Fruit fly (Drosophila melanogaster): ENCODE data around the gene SMC1.
A peak's percentile ranks its signal among the peaks of the same experiment; 100 is the strongest.

The SMC1 gene

dm6 chr3R:24105312-24105902 is 47.3 kb downstream of the SMC1 start, which contains the start of gene Syx1A (continued):
- TF ChIP-seq lz (GFP tag; optimal IDR thresholded peaks at IDR 0.05) (no peak), ss (GFP tag; optimal IDR thresholded peaks at IDR 0.05) (peak; percentile 18 to 34), Eip78C (GFP tag) (peak; percentile 23), fd59A (GFP tag; optimal IDR thresholded peaks at IDR 0.05) (no peak), Gug (GFP tag; IDR thresholded peaks at IDR 0.05) (no peak), CG3919 (GFP tag; optimal IDR thresholded peaks at IDR 0.05) (peak; percentile 27), CG15336 (GFP tag; IDR thresholded peaks at IDR 0.05) (no peak), fd85E (GFP tag; optimal IDR thresholded peaks at IDR 0.05) (peak; percentile 35)

DNA sequence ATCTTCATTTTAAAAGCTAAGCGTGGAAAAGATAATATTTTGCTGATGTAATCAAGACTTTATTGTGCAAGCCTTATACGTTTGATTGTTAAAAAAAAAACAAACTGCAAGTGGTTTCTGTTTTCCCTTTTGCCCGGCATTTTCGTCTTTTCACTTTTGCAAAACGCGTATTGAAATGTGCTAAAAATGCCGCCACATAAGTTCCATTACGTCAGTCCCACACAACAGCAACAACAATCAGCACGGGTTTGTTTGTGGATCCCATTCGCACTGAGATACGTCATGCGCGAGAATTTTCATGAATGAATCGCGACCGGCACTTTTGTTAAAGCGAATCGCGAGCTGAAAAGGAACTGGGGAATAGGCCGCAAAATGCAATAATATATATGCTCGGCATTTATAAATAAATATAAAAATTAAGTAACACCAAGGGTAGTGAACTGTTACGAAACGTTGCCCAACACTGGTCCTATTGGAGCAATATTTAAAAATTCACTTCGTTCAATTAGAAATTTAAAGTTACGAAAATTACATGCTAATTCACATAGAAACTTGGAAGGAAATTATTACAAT is 48.1 kb downstream of the SMC1 start:
- TF ChIP-seq CG6792 (GFP tag; optimal IDR thresholded peaks at IDR 0.05) (peak; percentile 72), CG6854 (GFP tag; optimal IDR thresholded peaks at IDR 0.05) (peak; percentile 41), CG6808 (GFP tag; optimal IDR thresholded peaks at IDR 0.05) (peak; percentile 6), CG6163 (GFP tag; IDR thresholded peaks at IDR 0.05) (no peak), CG8632 (GFP tag; optimal IDR thresholded peaks at IDR 0.05) (peak; percentile 39), svp (GFP tag) (peak; percentile 77), CG1621 (tag; optimal IDR thresholded peaks at IDR 0.05) (peak; percentile 71), salr (GFP tag; optimal IDR thresholded peaks at IDR 0.05) (peak in 1 of 2 experiments; percentile 42), CG8119 (GFP tag; IDR thresholded peaks at IDR 0.05) (no peak), fd85E (GFP tag; optimal IDR thresholded peaks at IDR 0.05) (peak; percentile 21), Hr4 (GFP tag; optimal IDR thresholded peaks at IDR 0.05) (peak; percentile 78), CG11294 (GFP tag; IDR thresholded peaks at IDR 0.05) (no peak), CG10669 (GFP tag; optimal IDR thresholded peaks at IDR 0.05) (peak; percentile 35), Gug (GFP tag; IDR thresholded peaks at IDR 0.05) (no peak), CG7368 (GFP tag; optimal IDR thresholded peaks at IDR 0.05) (peak; percentile 49), Sox102F (GFP tag; optimal IDR thresholded peaks at IDR 0.05) (peak; percentile 82), CG3032 (tag; optimal IDR thresholded peaks at IDR 0.05) (peak; percentile 31), CG31627 (GFP tag; optimal IDR thresholded peaks at IDR 0.05) (peak; percentile 43), vri (GFP tag; optimal IDR thresholded peaks at IDR 0.05) (peak; percentile 95), Eip93F (GFP tag; optimal IDR thresholded peaks at IDR 0.05) (peak; percentile 80), esn (GFP tag; optimal IDR thresholded peaks at IDR 0.05) (peak; percentile 81), Lpt (GFP tag; optimal IDR thresholded peaks at IDR 0.05) (peak; percentile 8), Ets21C (GFP tag; optimal IDR thresholded peaks at IDR 0.05) (peak; percentile 44), CG6276 (GFP tag; optimal IDR thresholded peaks at IDR 0.05) (no peak), Hr38 (GFP tag; optimal IDR thresholded peaks at IDR 0.05) (no peak), cyc (GFP tag; optimal IDR thresholded peaks at IDR 0.05) (peak; percentile 37), dsx (GFP tag; optimal IDR thresholded peaks at IDR 0.05; ENCODE audit: poor library complexity, severe bottlenecking) (no peak), CG9139 (GFP tag; optimal IDR thresholded peaks at IDR 0.05) (no peak), CG32006 (GFP tag; optimal IDR thresholded peaks at IDR 0.05) (peak; percentile 27), CG10631 (GFP tag; optimal IDR thresholded peaks at IDR 0.05) (peak; percentile 57), OdsH (GFP tag; optimal IDR thresholded peaks at IDR 0.05) (peak; percentile 70), fd59A (GFP tag; optimal IDR thresholded peaks at IDR 0.05) (no peak), Smox (GFP tag; optimal IDR thresholded peaks at IDR 0.05) (peak; percentile 67), net (GFP tag; optimal IDR thresholded peaks at IDR 0.05) (peak; percentile 70), Eip78C (GFP tag) (peak; percentile 92), CG11902 (GFP tag; optimal IDR thresholded peaks at IDR 0.05) (no peak), topi (GFP tag; optimal IDR thresholded peaks at IDR 0.05) (peak; percentile 75), acj6 (GFP tag; optimal IDR thresholded peaks at IDR 0.05) (peak; percentile 68), CG8319 (GFP tag; optimal IDR thresholded peaks at IDR 0.05) (peak; percentile 36), achi (GFP tag; optimal IDR thresholded peaks at IDR 0.05) (peak; percentile 82), ss (GFP tag; optimal IDR thresholded peaks at IDR 0.05) (peak; percentile 24 to 27), lz (GFP tag; optimal IDR thresholded peaks at IDR 0.05) (peak; percentile 47), Blimp-1 (GFP tag; optimal IDR thresholded peaks at IDR 0.05) (peak; percentile 38), pdm3 (GFP tag; optimal IDR thresholded peaks at IDR 0.05) (peak; percentile 78), Eip75B (GFP tag; optimal IDR thresholded peaks at IDR 0.05) (peak; percentile 65), Ets96B (tag; optimal IDR thresholded peaks at IDR 0.05) (peak; percentile 25)

All from whole organism, prepupa.